Fruit fly (Drosophila melanogaster) whole organism, embryonic: ENCODE results near the gene Muc26B.

ENCODE experiments used
- Blimp-1 ChIP-seq: fragments of 200-800 bp; sonication (Bioruptor generic); optimal IDR thresholded peaks from 3 replicates; lab custom pipeline; 2018; ENCODE audit warnings: missing biosample characterization, missing genetic modification characterization, mild to moderate bottlenecking, moderate library complexity, missing genetic modification reagents
- CG10267 ChIP-seq: fragments of 200-800 bp; sonication (Bioruptor generic); optimal IDR thresholded peaks from 2 replicates; lab custom pipeline; 2018; ENCODE audit warnings: missing biosample characterization, mild to moderate bottlenecking, missing genetic modification characterization, moderate library complexity
- CG11093 ChIP-seq: fragments of 200-800 bp; sonication (Bioruptor generic); IDR thresholded peaks from 3 replicates; pipeline ENCODE4 v1.3.6; 2022; ENCODE audit warnings: missing biosample characterization, missing genetic modification characterization
- CG15011 ChIP-seq: fragments of 200-800 bp; sonication (Bioruptor generic); optimal IDR thresholded peaks from 3 replicates; lab custom pipeline; 2018; ENCODE audit warnings: missing biosample characterization, mild to moderate bottlenecking, missing genetic modification characterization
- CG15073 ChIP-seq: fragments of 200-800 bp; sonication (Bioruptor generic); optimal IDR thresholded peaks from 2 replicates; lab custom pipeline; 2016; ENCODE audit warnings: missing biosample characterization, missing genetic modification characterization
- CG15601 ChIP-seq: fragments of 200-800 bp; sonication (Bioruptor generic); optimal IDR thresholded peaks from 3 replicates; lab custom pipeline; 2019; ENCODE audit warnings: missing biosample characterization, mild to moderate bottlenecking, missing genetic modification characterization, moderate library complexity
- CG18011 ChIP-seq: fragments of 200-800 bp; sonication (Bioruptor generic); optimal IDR thresholded peaks from 2 replicates; lab custom pipeline; 2017; ENCODE audit warnings: missing biosample characterization, missing genetic modification characterization, mild to moderate bottlenecking, moderate library complexity, missing genotype
- CG2889 ChIP-seq: fragments of 200-800 bp; sonication (Bioruptor generic); IDR thresholded peaks from 3 replicates; pipeline ENCODE4 v1.3.6; 2022; ENCODE audit warnings: missing biosample characterization, missing genetic modification characterization
- CG32767 ChIP-seq: fragments of 200-800 bp; sonication (Bioruptor generic); IDR thresholded peaks from 2 replicates; pipeline ENCODE4 v1.3.6; 2022; ENCODE audit warnings: missing biosample characterization, missing genetic modification characterization
- CG32772 ChIP-seq: fragments of 200-800 bp; sonication (Bioruptor generic); IDR thresholded peaks from 2 replicates; pipeline ENCODE4 v1.3.6; 2022; ENCODE audit warnings: missing biosample characterization, missing genetic modification characterization
- CG34376 ChIP-seq: fragments of 200-800 bp; sonication (Bioruptor generic); optimal IDR thresholded peaks from 2 replicates; lab custom pipeline; 2018; ENCODE audit warnings: missing biosample characterization, mild to moderate bottlenecking, missing genetic modification characterization
- CG5180 ChIP-seq: fragments of 200-800 bp; sonication (Bioruptor generic); optimal IDR thresholded peaks from 3 replicates; lab custom pipeline; 2017; ENCODE audit warnings: missing biosample characterization, missing genetic modification characterization, mild to moderate bottlenecking, moderate library complexity, missing genetic modification reagents
- CG6683 ChIP-seq: fragments of 200-800 bp; sonication (Bioruptor generic); optimal IDR thresholded peaks from 2 replicates; lab custom pipeline; 2017; ENCODE audit warnings: missing biosample characterization, mild to moderate bottlenecking, missing genetic modification characterization, missing genetic modification reagents
- CG7556 ChIP-seq: fragments of 200-800 bp; sonication (Bioruptor generic); optimal IDR thresholded peaks from 2 replicates; lab custom pipeline; 2017; ENCODE audit warnings: missing biosample characterization, mild to moderate bottlenecking, missing genetic modification characterization
- CG7963 ChIP-seq: fragments of 200-800 bp; sonication (Bioruptor generic); IDR thresholded peaks from 3 replicates; pipeline ENCODE4 v1.3.6; 2022; ENCODE audit warnings: missing biosample characterization, missing genetic modification characterization; ENCODE audit not compliant: partially characterized antibody
- CG8478 ChIP-seq: fragments of >200 bp; optimal IDR thresholded peaks from 2 replicates; lab custom pipeline; 2018
- Camta ChIP-seq: fragments of 200-800 bp; sonication (Bioruptor generic); optimal IDR thresholded peaks from 2 replicates; lab custom pipeline; 2016; ENCODE audit warnings: missing biosample characterization, missing genetic modification characterization
- D ChIP-seq, 2 experiments: fragments of 200-800 bp in 1 of 2; fragments of >200 bp in 1 of 2; sonication (Bioruptor generic) in 1 of 2; optimal IDR thresholded peaks; 2 replicates in 1 of 2; 3 replicates in 1 of 2; lab custom pipeline; 2017; ENCODE audit warnings: mild to moderate bottlenecking in 1 of 2, missing biosample characterization in 1 of 2, missing genetic modification characterization in 1 of 2, missing genetic modification reagents in 1 of 2
- Gsc ChIP-seq: fragments of 200-800 bp; sonication (Bioruptor generic); IDR thresholded peaks from 2 replicates; pipeline ENCODE4 v1.3.6; 2022; ENCODE audit warnings: missing biosample characterization, missing genetic modification characterization
- HLH54F ChIP-seq: fragments of 200-800 bp; sonication (Bioruptor generic); optimal IDR thresholded peaks from 3 replicates; lab custom pipeline; 2016; ENCODE audit warnings: missing biosample characterization, missing genetic modification characterization
- Hr3 ChIP-seq: fragments of 200-800 bp; sonication (Bioruptor generic); optimal IDR thresholded peaks from 3 replicates; lab custom pipeline; 2016; ENCODE audit warnings: missing biosample characterization, missing genetic modification characterization
- Hr51 ChIP-seq, 2 experiments: fragments of 200-800 bp; sonication (Bioruptor generic); optimal IDR thresholded peaks; 2 replicates in 1 of 2; 3 replicates in 1 of 2; lab custom pipeline; 2016 to 2018; ENCODE audit warnings: missing biosample characterization in 2 of 2, missing genetic modification characterization in 2 of 2, mild to moderate bottlenecking in 1 of 2, moderate library complexity in 1 of 2
- Mes4 ChIP-seq: fragments of 200-800 bp; sonication (Bioruptor generic); optimal IDR thresholded peaks from 2 replicates; lab custom pipeline; 2016; ENCODE audit warnings: missing biosample characterization, missing genetic modification characterization
- NK7.1 ChIP-seq: fragments of 200-800 bp; sonication (Bioruptor generic); optimal IDR thresholded peaks from 3 replicates; lab custom pipeline; 2016; ENCODE audit warnings: missing biosample characterization, missing genetic modification characterization
- NfI ChIP-seq: fragments of 200-800 bp; sonication (Bioruptor generic); optimal IDR thresholded peaks from 3 replicates; lab custom pipeline; 2018; ENCODE audit warnings: missing biosample characterization, mild to moderate bottlenecking, missing genetic modification characterization, moderate library complexity
- Optix ChIP-seq: fragments of 200-800 bp; sonication (Bioruptor generic); IDR thresholded peaks from 3 replicates; pipeline ENCODE4 v1.3.6; 2022; ENCODE audit warnings: missing biosample characterization, missing genetic modification characterization
- Rfx ChIP-seq: fragments of 200-800 bp; sonication (Bioruptor generic); IDR thresholded peaks from 2 replicates; pipeline ENCODE4 v1.3.6; 2022; ENCODE audit warnings: missing biosample characterization, missing genetic modification characterization
- Rx ChIP-seq: fragments of 200-800 bp; sonication (Bioruptor generic); IDR thresholded peaks from 2 replicates; pipeline ENCODE4 v1.3.6; 2022; ENCODE audit warnings: missing biosample characterization, missing genetic modification characterization
- Taf1 ChIP-seq: fragments of 200-800 bp; sonication (Bioruptor generic); IDR thresholded peaks from 2 replicates; pipeline ENCODE4 v1.3.6; 2022; ENCODE audit warnings: missing biosample characterization, missing genetic modification characterization
- ab ChIP-seq: fragments of 200-800 bp; sonication (Bioruptor generic); optimal IDR thresholded peaks from 2 replicates; lab custom pipeline; 2016; ENCODE audit warnings: missing biosample characterization, missing genetic modification characterization
- ac ChIP-seq: fragments of 200-800 bp; sonication (Bioruptor generic); optimal IDR thresholded peaks from 3 replicates; lab custom pipeline; 2017; ENCODE audit warnings: missing biosample characterization, mild to moderate bottlenecking, missing genetic modification characterization
- amos ChIP-seq: fragments of 200-800 bp; sonication (Bioruptor generic); IDR thresholded peaks from 2 replicates; pipeline ENCODE4 v1.3.6; 2022; ENCODE audit warnings: missing biosample characterization, missing genetic modification characterization; ENCODE audit not compliant: partially characterized antibody
- aop ChIP-seq: fragments of 200-800 bp; sonication (Bioruptor generic); IDR thresholded peaks from 2 replicates; pipeline ENCODE4 v1.3.6; 2022; ENCODE audit warnings: missing biosample characterization, missing genetic modification characterization
- bbx ChIP-seq: fragments of 200-800 bp; sonication (Bioruptor generic); IDR thresholded peaks from 2 replicates; pipeline ENCODE4 v1.3.6; 2022; ENCODE audit warnings: missing biosample characterization, missing genetic modification characterization; ENCODE audit not compliant: partially characterized antibody
- chm ChIP-seq: fragments of 200-800 bp; sonication (Bioruptor generic); IDR thresholded peaks from 2 replicates; pipeline ENCODE4 v1.3.6; 2022; ENCODE audit warnings: missing biosample characterization, missing genetic modification characterization
- danr ChIP-seq: fragments of 200-800 bp; sonication (Bioruptor generic); IDR thresholded peaks from 2 replicates; pipeline ENCODE4 v1.3.6; 2022; ENCODE audit warnings: missing biosample characterization, missing genetic modification characterization
- dm ChIP-seq: fragments of 200-800 bp; sonication (Bioruptor generic); optimal IDR thresholded peaks from 3 replicates; lab custom pipeline; 2016; ENCODE audit warnings: missing biosample characterization, missing genetic modification characterization
- dpn ChIP-seq, 2 experiments: fragments of 200-800 bp; sonication (Bioruptor generic); optimal IDR thresholded peaks; 3 replicates each; lab custom pipeline; 2016; ENCODE audit warnings: missing biosample characterization in 2 of 2, missing genetic modification characterization in 2 of 2
- eyg ChIP-seq: fragments of 200-800 bp; sonication (Bioruptor generic); optimal IDR thresholded peaks from 3 replicates; lab custom pipeline; 2016; ENCODE audit warnings: missing biosample characterization, missing genetic modification characterization
- ftz-f1 ChIP-seq: fragments of 200-800 bp; sonication (Bioruptor generic); optimal IDR thresholded peaks from 2 replicates; lab custom pipeline; 2016; ENCODE audit warnings: missing biosample characterization, missing genetic modification characterization
- fu2 ChIP-seq: fragments of 200-800 bp; sonication (Bioruptor generic); optimal IDR thresholded peaks from 2 replicates; lab custom pipeline; 2016; ENCODE audit warnings: missing biosample characterization, missing genetic modification characterization
- gfzf ChIP-seq: fragments of 200-800 bp; sonication (Bioruptor generic); optimal IDR thresholded peaks from 2 replicates; lab custom pipeline; 2016; ENCODE audit warnings: missing biosample characterization, mild to moderate bottlenecking, missing genetic modification characterization, moderate library complexity
- gsb-n ChIP-seq: fragments of 200-800 bp; sonication (Bioruptor generic); optimal IDR thresholded peaks from 3 replicates; lab custom pipeline; 2018; ENCODE audit warnings: missing biosample characterization, mild to moderate bottlenecking, missing genetic modification characterization
- lilli ChIP-seq: fragments of 200-800 bp; sonication (Bioruptor generic); optimal IDR thresholded peaks from 3 replicates; lab custom pipeline; 2016; ENCODE audit warnings: missing biosample characterization, missing genetic modification characterization
- repo ChIP-seq: fragments of 200-800 bp; sonication (Bioruptor generic); optimal IDR thresholded peaks from 2 replicates; lab custom pipeline; 2016; ENCODE audit warnings: missing biosample characterization, missing genetic modification characterization
- salm ChIP-seq: fragments of 200-800 bp; sonication (Bioruptor generic); optimal IDR thresholded peaks from 2 replicates; lab custom pipeline; 2018; ENCODE audit warnings: missing biosample characterization, mild to moderate bottlenecking, missing genetic modification characterization
- slbo ChIP-seq: fragments of 200-800 bp; sonication (Bioruptor generic); IDR thresholded peaks from 2 replicates; pipeline ENCODE4 v1.3.6; 2022; ENCODE audit warnings: missing biosample characterization, missing genetic modification characterization
- so ChIP-seq: fragments of 200-800 bp; sonication (Bioruptor generic); IDR thresholded peaks from 3 replicates; pipeline ENCODE4 v1.3.6; 2022; ENCODE audit warnings: missing biosample characterization, missing genetic modification characterization
- tin ChIP-seq: fragments of 200-800 bp; sonication (Bioruptor generic); optimal IDR thresholded peaks from 3 replicates; lab custom pipeline; 2016; ENCODE audit warnings: missing biosample characterization, missing genetic modification characterization
- vvl ChIP-seq: fragments of 200-800 bp; sonication (Bioruptor generic); IDR thresholded peaks from 2 replicates; pipeline ENCODE4 v1.3.6; 2022; ENCODE audit warnings: missing biosample characterization, missing genetic modification characterization
- zen ChIP-seq: fragments of 200-800 bp; sonication (Bioruptor generic); optimal IDR thresholded peaks from 3 replicates; lab custom pipeline; 2018; ENCODE audit warnings: missing biosample characterization, mild to moderate bottlenecking, missing genetic modification characterization, moderate library complexity

Muc26B gene

dm6 chr2L:6124815-6125214 lies 27.0 kb upstream of the Muc26B start, which contains the start of gene Arpc4 (continued):
- TF ChIP-seq CG15073 (GFP tag; lab: Kevin White, UChicago) (no peak), Camta (GFP tag; lab: Kevin White, UChicago) (no peak), Mes4 (no peak), Gsc (GFP tag; lab: Robert Waterston, UW) (no peak), chm (no peak), eyg (no peak), CG34376 (GFP tag; lab: Kevin White, UChicago) (no peak), aop (no peak), slbo (GFP tag; lab: Robert Waterston, UW) (peak; percentile 85), amos (GFP tag; lab: Robert Waterston, UW) (no peak), NfI (GFP tag; lab: Kevin White, UChicago) (no peak), Optix (GFP tag; lab: Robert Waterston, UW) (no peak), HLH54F (GFP tag; lab: Kevin White, UChicago) (peak; percentile 61), ac (GFP tag; lab: Kevin White, UChicago) (no peak), gfzf (peak; percentile 80), CG18011 (GFP tag; lab: Kevin White, UChicago) (peak; percentile 18), CG5180 (GFP tag; lab: Kevin White, UChicago) (no peak), CG15601 (tag; lab: Kevin White, UChicago) (peak; percentile 27), CG7556 (GFP tag; lab: Kevin White, UChicago) (peak; percentile 30), CG32767 (GFP tag; lab: Robert Waterston, UW) (peak; percentile 61; the same call in 1 of the 2 replicates), ab (GFP tag; lab: Kevin White, UChicago) (no peak), salm (no peak), Taf1 (GFP tag; lab: Robert Waterston, UW) (no peak), Blimp-1 (GFP tag; lab: Kevin White, UChicago) (no peak), repo (GFP tag; lab: Kevin White, UChicago) (peak; percentile 19), dpn (GFP tag; optimal IDR thresholded peaks at IDR 0.05; lab: Kevin White, UChicago) (peak; percentile 37 to 58), CG6683 (GFP tag; lab: Kevin White, UChicago) (no peak), CG11093 (GFP tag; lab: Robert Waterston, UW) (0 out of 3 replicates have a peak, but pooled peaks have one; percentile 16), CG7963 (GFP tag; lab: Robert Waterston, UW) (no peak), bbx (GFP tag; lab: Robert Waterston, UW) (no peak), CG8478 (lab: Kevin White, UChicago) (no peak), ftz-f1 (GFP tag; lab: Kevin White, UChicago) (no peak), lilli (GFP tag; lab: Kevin White, UChicago) (peak; percentile 64), Rx (GFP tag; lab: Robert Waterston, UW) (0 out of 2 replicates have a peak, but pooled peaks have one; percentile 30), Rfx (peak; percentile 82), so (GFP tag; lab: Robert Waterston, UW) (no peak), vvl (GFP tag; lab: Robert Waterston, UW) (peak; percentile 91), fu2 (peak; percentile 50), CG32772 (peak; percentile 49), CG2889 (GFP tag; lab: Robert Waterston, UW) (peak; percentile 91), Hr3 (GFP tag; lab: Kevin White, UChicago) (peak; percentile 30), gsb-n (tag; lab: Kevin White, UChicago) (peak; percentile 7), danr (GFP tag; lab: Robert Waterston, UW) (no peak), CG15011 (GFP tag; lab: Kevin White, UChicago) (no peak), CG10267 (peak; percentile 63), NK7.1 (GFP tag; lab: Kevin White, UChicago) (no peak), Hr51 (GFP tag; optimal IDR thresholded peaks at IDR 0.05; lab: Kevin White, UChicago) (peak; percentile 39 to 54), dm (GFP tag; lab: Kevin White, UChicago) (peak; percentile 33), D (optimal IDR thresholded peaks at IDR 0.05; lab: Kevin White, UChicago) (no peak), D (GFP tag; optimal IDR thresholded peaks at IDR 0.05; lab: Kevin White, UChicago) (no peak), zen (tag; lab: Kevin White, UChicago) (no peak), tin (GFP tag; lab: Kevin White, UChicago) (peak; percentile 46)
